Fruit fly (Drosophila melanogaster): Measurements from ENCODE around the gene koko.

koko gene

dm6 chr3R:18397834-18398378 is 4.9 kb upstream of the koko start:
- TF ChIP-seq Vsx2 (GFP tag; optimal IDR thresholded peaks at IDR 0.05; ENCODE audit: partially characterized antibody) (peak; percentile 72), Jra (GFP tag; optimal IDR thresholded peaks at IDR 0.05) (no peak), rgr (GFP tag; optimal IDR thresholded peaks at IDR 0.05) (no peak), CG32264 (GFP tag; optimal IDR thresholded peaks at IDR 0.05) (no peak)

dm6 chr3R:18398460-18398901 is 4.3 kb upstream of the koko start:
- TF ChIP-seq Myc (optimal IDR thresholded peaks at IDR 0.05) (peak; percentile 17), sage (GFP tag; optimal IDR thresholded peaks at IDR 0.05) (no peak), CG32264 (GFP tag; optimal IDR thresholded peaks at IDR 0.05) (no peak), dl (GFP tag; optimal IDR thresholded peaks at IDR 0.05; ENCODE audit: insufficient read depth in 1 of 2, partially characterized antibody in 2 of 2) (peak; percentile 11 to 51), fru (GFP tag; optimal IDR thresholded peaks at IDR 0.05) (no peak), CG9705 (GFP tag; optimal IDR thresholded peaks at IDR 0.05) (no peak), brk (GFP tag; optimal IDR thresholded peaks at IDR 0.05) (no peak), N (GFP tag; optimal IDR thresholded peaks at IDR 0.05) (no peak), Hnf4 (GFP tag; optimal IDR thresholded peaks at IDR 0.05) (peak; percentile 53), Dif (GFP tag; optimal IDR thresholded peaks at IDR 0.05; ENCODE audit: partially characterized antibody) (peak; percentile 79), h (GFP tag; optimal IDR thresholded peaks at IDR 0.05) (no peak), Abd-B (GFP tag; optimal IDR thresholded peaks at IDR 0.05) (no peak), Hr83 (GFP tag; optimal IDR thresholded peaks at IDR 0.05; ENCODE audit: poor library complexity, severe bottlenecking) (peak; percentile 76), Vsx2 (GFP tag; optimal IDR thresholded peaks at IDR 0.05; ENCODE audit: partially characterized antibody) (peak; percentile 83), jim (GFP tag; optimal IDR thresholded peaks at IDR 0.05) (no peak)

dm6 chr3R:18398954-18399697 is 3.7 kb upstream of the koko start, which contains the start of gene Vha100-2:
Gene Vha100-2 (minus strand): TSS chr3R:18399169.
- TF ChIP-seq sv (GFP tag; optimal IDR thresholded peaks at IDR 0.05) = peak; percentile 35
- no peak for TF ChIP-seq dmrt93B (GFP tag; optimal IDR thresholded peaks at IDR 0.05)
- peak; percentile 84 for TF ChIP-seq Hr83 (GFP tag; optimal IDR thresholded peaks at IDR 0.05; ENCODE audit: poor library complexity, severe bottlenecking)
- no peak for TF ChIP-seq pan (optimal IDR thresholded peaks at IDR 0.05)
- TF ChIP-seq Sp1 (GFP tag; optimal IDR thresholded peaks at IDR 0.05) = peak; percentile 23
- peak; percentile 35 for TF ChIP-seq Myc (optimal IDR thresholded peaks at IDR 0.05)
- peak; percentile 90 for TF ChIP-seq Vsx2 (GFP tag; optimal IDR thresholded peaks at IDR 0.05; ENCODE audit: partially characterized antibody)
- TF ChIP-seq OdsH (GFP tag; optimal IDR thresholded peaks at IDR 0.05) = no peak
- peak; percentile 28 for TF ChIP-seq Jra (GFP tag; optimal IDR thresholded peaks at IDR 0.05)
- peak; percentile 63 for TF ChIP-seq brk (GFP tag; optimal IDR thresholded peaks at IDR 0.05)
- TF ChIP-seq woc (GFP tag; optimal IDR thresholded peaks at IDR 0.05) = peak; percentile 55
- TF ChIP-seq N (GFP tag; optimal IDR thresholded peaks at IDR 0.05) = no peak
- TF ChIP-seq sage (GFP tag; optimal IDR thresholded peaks at IDR 0.05) = no peak
- TF ChIP-seq fru (GFP tag; optimal IDR thresholded peaks at IDR 0.05) = no peak
- peak in 1 of 2 experiments; percentile 27 for TF ChIP-seq foxo (GFP tag; optimal IDR thresholded peaks at IDR 0.05)
- TF ChIP-seq Hnf4 (GFP tag; optimal IDR thresholded peaks at IDR 0.05) = peak; percentile 54
- no peak for TF ChIP-seq Rel (GFP tag; optimal IDR thresholded peaks at IDR 0.05)
- peak; percentile 28 for TF ChIP-seq Rel (tag; optimal IDR thresholded peaks at IDR 0.05)
- TF ChIP-seq Dfd (GFP tag; optimal IDR thresholded peaks at IDR 0.05) = no peak
- peak; percentile 77 for TF ChIP-seq Dif (GFP tag; optimal IDR thresholded peaks at IDR 0.05; ENCODE audit: partially characterized antibody)
- TF ChIP-seq CG9705 (GFP tag; optimal IDR thresholded peaks at IDR 0.05) = no peak
- TF ChIP-seq GATAd (GFP tag; optimal IDR thresholded peaks at IDR 0.05) = no peak
- no peak for TF ChIP-seq Hr78 (GFP tag; optimal IDR thresholded peaks at IDR 0.05)
- TF ChIP-seq dl (GFP tag; optimal IDR thresholded peaks at IDR 0.05; ENCODE audit: insufficient read depth in 1 of 2, partially characterized antibody in 2 of 2) = peak in 1 of 2 experiments; percentile 71

DNA sequence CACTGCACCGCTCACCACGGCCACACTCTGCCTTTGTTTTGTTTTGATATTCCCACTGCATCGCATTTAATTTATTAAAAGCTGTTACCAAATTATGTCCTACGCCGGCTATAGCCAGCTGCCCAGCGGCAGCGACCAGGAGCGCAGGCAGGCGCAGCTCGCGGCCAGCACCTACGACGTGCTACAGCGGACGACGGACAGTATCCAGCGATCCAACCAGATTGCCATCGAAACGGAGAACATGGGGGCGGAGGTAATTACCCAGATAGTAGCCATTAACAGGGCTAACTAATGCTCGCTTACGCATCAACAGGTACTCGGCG is 3.2 kb upstream of the koko start:
- TF ChIP-seq Rel (GFP tag; optimal IDR thresholded peaks at IDR 0.05) = no peak
- peak; percentile 1 for TF ChIP-seq Rel (tag; optimal IDR thresholded peaks at IDR 0.05)
- no peak for TF ChIP-seq Hr78 (GFP tag; optimal IDR thresholded peaks at IDR 0.05)

DNA sequence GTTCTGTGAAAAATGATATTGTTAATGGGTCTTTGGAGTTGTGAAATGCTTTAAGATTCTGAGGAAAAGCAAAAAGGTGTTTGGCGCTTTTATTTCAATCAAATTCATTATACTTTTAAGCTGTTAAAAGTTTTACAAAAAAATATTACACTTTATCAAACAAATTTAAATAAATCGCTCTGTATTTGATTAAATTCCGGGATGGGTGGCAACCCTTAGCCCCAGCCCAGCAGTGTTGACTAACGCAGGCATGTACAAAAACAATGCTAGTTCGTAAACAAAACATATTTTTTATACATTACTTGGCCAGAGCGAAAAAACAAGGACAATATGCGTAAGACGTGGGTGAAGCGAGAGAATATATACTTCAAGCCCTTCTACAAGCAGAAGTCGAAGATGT is 1.9 kb downstream of the koko start, which contains the start of gene CG7685:
Gene CG7685, plus strand, starts transcription at position 228 of the 400 bp plus-strand sequence.
- no peak for TF ChIP-seq lola (GFP tag; optimal IDR thresholded peaks at IDR 0.05)
- no peak for TF ChIP-seq Dfd (GFP tag; optimal IDR thresholded peaks at IDR 0.05)
- TF ChIP-seq CG9705 (GFP tag; optimal IDR thresholded peaks at IDR 0.05) = peak; percentile 71
- peak; percentile 69 for TF ChIP-seq HLH106 (tag; optimal IDR thresholded peaks at IDR 0.05)
- peak; percentile 18 for TF ChIP-seq dsf (GFP tag; optimal IDR thresholded peaks at IDR 0.05; ENCODE audit: borderline replicate concordance)
- TF ChIP-seq Sp1 (GFP tag; optimal IDR thresholded peaks at IDR 0.05) = peak; percentile 74
- peak; percentile 22 for TF ChIP-seq psq (GFP tag; optimal IDR thresholded peaks at IDR 0.05)
- TF ChIP-seq Hr83 (GFP tag; optimal IDR thresholded peaks at IDR 0.05; ENCODE audit: poor library complexity, severe bottlenecking) = peak; percentile 86
- peak in 1 of 2 experiments; percentile 80 for TF ChIP-seq foxo (GFP tag; optimal IDR thresholded peaks at IDR 0.05)
- TF ChIP-seq usp (GFP tag; optimal IDR thresholded peaks at IDR 0.05) = no peak
- TF ChIP-seq Hr78 (GFP tag; optimal IDR thresholded peaks at IDR 0.05) = no peak
- TF ChIP-seq pan (optimal IDR thresholded peaks at IDR 0.05) = no peak
- no peak for TF ChIP-seq CrebA (GFP tag; optimal IDR thresholded peaks at IDR 0.05; ENCODE audit: borderline replicate concordance)
- TF ChIP-seq sage (GFP tag; optimal IDR thresholded peaks at IDR 0.05) = no peak
- TF ChIP-seq br (GFP tag; optimal IDR thresholded peaks at IDR 0.05) = peak; percentile 80
- peak; percentile 72 for TF ChIP-seq woc (GFP tag; optimal IDR thresholded peaks at IDR 0.05)
- peak; percentile 68 for TF ChIP-seq fru (GFP tag; optimal IDR thresholded peaks at IDR 0.05)
- TF ChIP-seq Jra (GFP tag; optimal IDR thresholded peaks at IDR 0.05) = peak; percentile 82
- no peak for TF ChIP-seq Dif (GFP tag; optimal IDR thresholded peaks at IDR 0.05; ENCODE audit: partially characterized antibody)
- no peak for TF ChIP-seq Myc (optimal IDR thresholded peaks at IDR 0.05)
- peak; percentile 43 for TF ChIP-seq sv (GFP tag; optimal IDR thresholded peaks at IDR 0.05)
- no peak for TF ChIP-seq Vsx2 (GFP tag; optimal IDR thresholded peaks at IDR 0.05; ENCODE audit: partially characterized antibody)
- TF ChIP-seq N (GFP tag; optimal IDR thresholded peaks at IDR 0.05) = no peak
